Fruit fly (Drosophila melanogaster): ENCODE measurements around the gene CG42750.

The CG42750 gene

DNA sequence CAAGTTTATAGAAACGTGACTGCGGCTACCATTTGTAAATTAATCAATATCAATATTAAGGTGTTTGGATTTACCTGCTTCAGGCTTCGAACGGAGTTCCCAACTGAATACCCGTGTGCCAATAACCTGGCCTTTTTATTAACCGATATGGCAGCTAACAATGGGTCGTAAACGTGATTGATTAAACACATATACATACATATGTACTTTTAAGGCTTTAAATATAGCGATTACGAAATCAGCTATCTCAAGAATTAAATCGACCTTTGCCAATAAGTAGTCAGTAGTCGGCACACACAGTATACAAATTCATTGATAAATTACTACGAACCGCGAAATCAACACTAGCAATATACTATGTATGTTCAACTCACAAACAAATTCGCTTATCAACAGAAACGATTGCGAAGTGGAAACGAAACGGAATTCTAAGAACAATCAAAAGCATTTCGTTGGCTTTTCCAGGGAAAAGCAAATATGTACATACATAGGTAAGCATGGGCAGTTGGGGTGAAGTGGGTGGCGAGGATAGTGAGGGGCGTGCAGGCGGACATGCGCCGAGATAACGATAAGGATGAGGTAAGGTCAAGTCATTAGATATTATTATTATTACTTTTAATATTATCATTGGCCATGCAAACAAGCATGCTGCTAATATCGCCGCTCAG is 126.9 kb downstream of the CG42750 start (continued):
- peak; percentile 6 for TF ChIP-seq HLH54F (GFP tag; optimal IDR thresholded peaks at IDR 0.05)
- TF ChIP-seq CG10147 (GFP tag; optimal IDR thresholded peaks at IDR 0.05), result peak; percentile 54
- peak; percentile 68 for TF ChIP-seq CG4328 (GFP tag; optimal IDR thresholded peaks at IDR 0.05)
- no peak for TF ChIP-seq cad (GFP tag; optimal IDR thresholded peaks at IDR 0.05)
- TF ChIP-seq Nf-YA (GFP tag; IDR thresholded peaks at IDR 0.05), result 0 out of 2 replicates have a peak, but pooled peaks have one; percentile 28
- TF ChIP-seq Vsx1 (GFP tag; optimal IDR thresholded peaks at IDR 0.05), result peak; percentile 82
- peak; percentile 66 for TF ChIP-seq gem (tag; optimal IDR thresholded peaks at IDR 0.05)
- peak; percentile 22 for TF ChIP-seq jing (GFP tag; optimal IDR thresholded peaks at IDR 0.05)
- peak; percentile 59; the same call in 1 of the 2 replicates for TF ChIP-seq HLH3B (GFP tag; IDR thresholded peaks at IDR 0.05)
- peak; percentile 25 for TF ChIP-seq CG17802 (tag; optimal IDR thresholded peaks at IDR 0.05)
- no peak for TF ChIP-seq dysf (GFP tag; IDR thresholded peaks at IDR 0.05)
- peak; percentile 34 for TF ChIP-seq disco-r (GFP tag; optimal IDR thresholded peaks at IDR 0.05)
- no peak for TF ChIP-seq CG3838 (GFP tag; optimal IDR thresholded peaks at IDR 0.05)
- TF ChIP-seq jigr1 (GFP tag; IDR thresholded peaks at IDR 0.05), result no peak
- peak; percentile 51 for TF ChIP-seq CG10431 (GFP tag; optimal IDR thresholded peaks at IDR 0.05)
- peak; percentile 20 for TF ChIP-seq Fer2 (tag; optimal IDR thresholded peaks at IDR 0.05)
- TF ChIP-seq NK7.1 (GFP tag; optimal IDR thresholded peaks at IDR 0.05), result no peak
- no peak for TF ChIP-seq pzg (GFP tag; optimal IDR thresholded peaks at IDR 0.05)
- TF ChIP-seq eyg (GFP tag; optimal IDR thresholded peaks at IDR 0.05), result no peak
- no peak for TF ChIP-seq bowl (GFP tag; IDR thresholded peaks at IDR 0.05)
- TF ChIP-seq CG4854 (GFP tag; optimal IDR thresholded peaks at IDR 0.05), result peak; percentile 19
- TF ChIP-seq H2.0 (GFP tag; IDR thresholded peaks at IDR 0.05), result no peak; the same call in 1 of the 2 replicates
- no peak for TF ChIP-seq tna (GFP tag; IDR thresholded peaks at IDR 0.05; ENCODE audit: partially characterized antibody)
- 0 out of 2 replicates have a peak, but pooled peaks have one; percentile 13 for TF ChIP-seq wdn (GFP tag; IDR thresholded peaks at IDR 0.05)
- peak; percentile 91 for TF ChIP-seq pfk (GFP tag; optimal IDR thresholded peaks at IDR 0.05)
- TF ChIP-seq otp (GFP tag; IDR thresholded peaks at IDR 0.05), result peak; percentile 79
- no peak for TF ChIP-seq Dip3 (GFP tag; optimal IDR thresholded peaks at IDR 0.05)
- peak; percentile 41; the same call in 1 of the 2 replicates for TF ChIP-seq Rfx (GFP tag; IDR thresholded peaks at IDR 0.05)
- peak; percentile 88 for TF ChIP-seq CG10543 (GFP tag; optimal IDR thresholded peaks at IDR 0.05)
- TF ChIP-seq CG31388 (GFP tag; optimal IDR thresholded peaks at IDR 0.05), result no peak
- peak; percentile 14 for TF ChIP-seq CG3065 (GFP tag; optimal IDR thresholded peaks at IDR 0.05)
- TF ChIP-seq ham (GFP tag; IDR thresholded peaks at IDR 0.05), result no peak
- TF ChIP-seq HLH4C (GFP tag; IDR thresholded peaks at IDR 0.05; ENCODE audit: partially characterized antibody), result no peak
- TF ChIP-seq nom (GFP tag; optimal IDR thresholded peaks at IDR 0.05), result peak; percentile 25
- TF ChIP-seq CG13123 (GFP tag; optimal IDR thresholded peaks at IDR 0.05), result peak; percentile 51
- no peak for TF ChIP-seq mam (GFP tag; optimal IDR thresholded peaks at IDR 0.05)
- peak; percentile 52 for TF ChIP-seq CG12942 (GFP tag; optimal IDR thresholded peaks at IDR 0.05)
- no peak for TF ChIP-seq CG8478 (optimal IDR thresholded peaks at IDR 0.05)
- TF ChIP-seq gsb (GFP tag; IDR thresholded peaks at IDR 0.05), result peak; percentile 23; the same call in 1 of the 2 replicates
- peak; percentile 68 for TF ChIP-seq CG1603 (tag; optimal IDR thresholded peaks at IDR 0.05)
- TF ChIP-seq CG8359 (GFP tag; optimal IDR thresholded peaks at IDR 0.05; ENCODE audit: borderline replicate concordance), result peak; percentile 53
- TF ChIP-seq Sox102F (GFP tag; optimal IDR thresholded peaks at IDR 0.05), result peak; percentile 42
- TF ChIP-seq CG8388 (GFP tag; optimal IDR thresholded peaks at IDR 0.05), result peak; percentile 10
- TF ChIP-seq cwo (GFP tag; optimal IDR thresholded peaks at IDR 0.05), result peak; percentile 90
- TF ChIP-seq CG15696 (tag; optimal IDR thresholded peaks at IDR 0.05), result peak; percentile 52
- peak; percentile 14 for TF ChIP-seq CG6654 (GFP tag; optimal IDR thresholded peaks at IDR 0.05)
- TF ChIP-seq E2f2 (GFP tag; IDR thresholded peaks at IDR 0.05), result peak; percentile 42; the same call in 1 of the 2 replicates
- peak; percentile 85 for TF ChIP-seq Fer1 (GFP tag; optimal IDR thresholded peaks at IDR 0.05)
- TF ChIP-seq ase (GFP tag; IDR thresholded peaks at IDR 0.05), result no peak
- peak; percentile 73 for TF ChIP-seq CG17359 (tag; optimal IDR thresholded peaks at IDR 0.05)

Measured in whole organism, embryonic.